Worm (Caenorhabditis elegans) whole organism, early embryonic: ENCODE data around the gene F40A3.1.

Experiments
- F13C5.2 ChIP-seq: sonication (generic microtip); optimal IDR thresholded peaks from 2 replicates; lab custom pipeline; 2017; ENCODE audit warnings: mild to moderate bottlenecking, missing genetic modification characterization, inconsistent platforms, missing compliant biosample characterization
- aly-1 ChIP-seq: sonication (generic microtip); optimal IDR thresholded peaks from 2 replicates; lab custom pipeline; 2016; ENCODE audit warnings: missing genetic modification characterization, missing compliant biosample characterization
- ceh-13 ChIP-seq: fragments of 200-800 bp; sonication (Bioruptor generic); optimal IDR thresholded peaks from 2 replicates; lab custom pipeline; 2018; ENCODE audit warnings: mild to moderate bottlenecking, missing genetic modification characterization, missing compliant biosample characterization
- ceh-36 ChIP-seq: sonication (generic microtip); optimal IDR thresholded peaks from 2 replicates; lab custom pipeline; 2016; ENCODE audit warnings: missing genetic modification characterization, inconsistent platforms, missing compliant biosample characterization
- ets-7 ChIP-seq: sonication (generic microtip); optimal IDR thresholded peaks from 2 replicates; lab custom pipeline; 2016; ENCODE audit warnings: missing genotype, missing genetic modification characterization, missing compliant biosample characterization
- flt-1 ChIP-seq: fragments of 200-800 bp; sonication (Bioruptor generic); IDR thresholded peaks from 2 replicates; pipeline ENCODE4 v1.3.6; 2022; ENCODE audit warnings: missing genetic modification characterization, missing compliant biosample characterization
- hmbx-1 ChIP-seq: sonication (generic microtip); optimal IDR thresholded peaks from 2 replicates; lab custom pipeline; 2016; ENCODE audit warnings: mild to moderate bottlenecking, missing genetic modification characterization, missing compliant biosample characterization
- hmg-4 ChIP-seq: fragments of 200-800 bp; sonication (Bioruptor generic); optimal IDR thresholded peaks from 2 replicates; lab custom pipeline; 2018; ENCODE audit warnings: mild to moderate bottlenecking, missing genetic modification characterization, missing compliant biosample characterization
- hnd-1 ChIP-seq: sonication (generic microtip); optimal IDR thresholded peaks from 2 replicates; lab custom pipeline; 2016; ENCODE audit warnings: missing genetic modification characterization, missing compliant biosample characterization
- pes-1 ChIP-seq: fragments of 200-800 bp; sonication (Bioruptor generic); IDR thresholded peaks from 2 replicates; pipeline ENCODE4 v1.3.6; 2022; ENCODE audit warnings: missing genetic modification reagents, missing genetic modification characterization, missing compliant biosample characterization
- scrt-1 ChIP-seq: fragments of 200-800 bp; sonication (Bioruptor generic); IDR thresholded peaks from 2 replicates; pipeline ENCODE4 v1.3.6; 2022; ENCODE audit warnings: missing genetic modification characterization, missing compliant biosample characterization
- sea-1 ChIP-seq: fragments of 200-800 bp; sonication (Bioruptor generic); conservative IDR thresholded peaks from 2 replicates; pipeline ENCODE4 v1.3.6; 2022; ENCODE audit warnings: missing genetic modification characterization, missing compliant biosample characterization
- tbx-11 ChIP-seq: fragments of 200-800 bp; sonication (Bioruptor generic); IDR thresholded peaks from 2 replicates; pipeline ENCODE4 v1.3.6; 2022; ENCODE audit warnings: missing genetic modification characterization, missing compliant biosample characterization
- tbx-37 ChIP-seq: fragments of 200-800 bp; sonication (Bioruptor generic); conservative IDR thresholded peaks from 2 replicates; pipeline ENCODE4 v1.3.6; 2022; ENCODE audit warnings: missing genetic modification reagents, missing genetic modification characterization, missing compliant biosample characterization
- tra-4 ChIP-seq: sonication (generic microtip); optimal IDR thresholded peaks from 2 replicates; lab custom pipeline; 2017; ENCODE audit warnings: missing genetic modification characterization, missing compliant biosample characterization

Gene F40A3.1

DNA sequence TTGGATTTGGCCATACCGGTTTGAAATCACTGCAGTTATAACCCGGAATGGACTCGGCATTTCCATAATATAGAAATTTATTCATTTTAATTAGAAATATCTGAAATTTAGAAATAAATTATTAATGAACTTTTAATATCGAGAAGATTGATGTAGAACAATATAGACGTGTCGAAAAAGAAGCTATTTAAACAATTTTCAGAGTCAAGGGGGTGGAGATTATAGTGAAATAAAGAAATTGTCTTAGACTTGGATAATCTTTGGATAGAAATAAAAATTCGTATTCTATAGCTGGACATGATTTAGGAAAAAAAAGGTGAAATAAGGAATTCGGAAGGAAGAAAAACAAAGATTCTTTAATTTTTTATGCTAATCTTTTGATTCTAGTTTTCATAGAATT is 49.0 kb downstream of the F40A3.1 start, which contains the start of gene srt-53:
Gene srt-53 (minus strand): TSS at position 101 of the 400 bp plus-strand sequence.
- no peak for TF ChIP-seq sea-1 (GFP tag; lab: Robert Waterston, UW)
- TF ChIP-seq flt-1: no peak
- no peak for TF ChIP-seq F13C5.2 (tag; lab: Kevin White, UChicago)

DNA sequence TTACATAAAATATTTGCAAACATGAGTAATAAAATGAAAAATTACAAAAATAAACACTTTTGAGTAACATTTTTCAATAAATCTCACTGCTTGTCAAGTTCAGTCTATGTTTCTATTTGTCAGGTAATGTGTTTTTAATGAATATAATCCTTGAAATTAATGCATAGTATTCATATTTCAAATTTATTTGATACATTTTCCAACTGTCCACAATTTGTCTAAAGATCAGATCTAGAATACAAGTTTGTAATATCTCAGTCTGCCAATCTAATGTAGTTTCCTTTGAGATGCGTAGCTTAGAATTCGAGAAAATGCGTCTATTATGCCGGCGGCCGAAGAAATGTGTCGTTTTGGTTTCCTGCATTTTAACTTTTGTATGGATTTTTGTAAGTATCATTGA is 52.2 kb downstream of the F40A3.1 start, which contains the start of gene Y97E10B.1:
Gene Y97E10B.1 (plus strand): TSS at position 301 of the 400 bp plus-strand sequence.
- no peak for TF ChIP-seq hmg-4 (GFP tag; lab: Kevin White, UChicago)
- TF ChIP-seq sea-1 (GFP tag; lab: Robert Waterston, UW): no peak
- TF ChIP-seq ceh-13 (GFP tag; lab: Kevin White, UChicago): no peak
- no peak for TF ChIP-seq tra-4
- TF ChIP-seq hmbx-1 (tag; lab: Kevin White, UChicago): no peak
- TF ChIP-seq F13C5.2 (tag; lab: Kevin White, UChicago): no peak
- no peak for TF ChIP-seq tbx-37 (GFP tag; lab: Robert Waterston, UW)
- TF ChIP-seq pes-1 (GFP tag; lab: Robert Waterston, UW): no peak
- TF ChIP-seq scrt-1 (GFP tag; lab: Robert Waterston, UW): no peak
- TF ChIP-seq flt-1: no peak
- no peak for TF ChIP-seq tbx-11 (GFP tag; lab: Robert Waterston, UW)
- no peak for TF ChIP-seq aly-1 (tag; lab: Kevin White, UChicago)
- TF ChIP-seq hnd-1 (tag; lab: Kevin White, UChicago): no peak
- no peak for TF ChIP-seq ceh-36 (tag; lab: Kevin White, UChicago)
- TF ChIP-seq ets-7 (tag; lab: Kevin White, UChicago): no peak
